Worm (Caenorhabditis elegans): ENCODE data around the gene dop-5.

ce11 chrV:11312904-11313303, 53.1 kb downstream of the dop-5 start:
- TF ChIP-seq unc-120 (tag; optimal IDR thresholded peaks at IDR 0.05; ENCODE audit: poor library complexity, severe bottlenecking) (no peak), snpc-4 (tag; optimal IDR thresholded peaks at IDR 0.05) (no peak), zip-8 (tag; optimal IDR thresholded peaks at IDR 0.05) (no peak)

All from whole organism, mixed stage, embryonic.